Fruit fly (Drosophila melanogaster) whole organism, prepupa: ENCODE measurements around the gene Prosalpha6.

Experiments
- Blimp-1 ChIP-seq: fragments of 200-800 bp; sonication (Bioruptor generic); optimal IDR thresholded peaks from 3 replicates; lab custom pipeline; 2017; ENCODE audit warnings: missing biosample characterization, missing genetic modification characterization, mild to moderate bottlenecking, moderate library complexity, missing genetic modification reagents
- CG10631 ChIP-seq: fragments of 200-800 bp; sonication (Bioruptor generic); optimal IDR thresholded peaks from 2 replicates; lab custom pipeline; 2016; ENCODE audit warnings: missing biosample characterization, missing genetic modification characterization
- CG11762 ChIP-seq: fragments of 200-800 bp; sonication (Bioruptor generic); optimal IDR thresholded peaks from 3 replicates; lab custom pipeline; 2016; ENCODE audit warnings: missing biosample characterization, missing genetic modification characterization; ENCODE audit not compliant: insufficient read depth
- CG15336 ChIP-seq: fragments of 200-800 bp; sonication (Bioruptor generic); IDR thresholded peaks from 2 replicates; pipeline ENCODE4 v1.3.6; 2022; ENCODE audit warnings: missing biosample characterization, missing genetic modification characterization
- CG1621 ChIP-seq: fragments of 200-800 bp; sonication (Bioruptor generic); optimal IDR thresholded peaks from 3 replicates; lab custom pipeline; 2018; ENCODE audit warnings: missing biosample characterization, mild to moderate bottlenecking, missing genetic modification characterization
- CG16779 ChIP-seq: fragments of 200-800 bp; sonication (Bioruptor generic); optimal IDR thresholded peaks from 3 replicates; lab custom pipeline; 2017; ENCODE audit warnings: missing biosample characterization, mild to moderate bottlenecking, missing genetic modification characterization
- CG3032 ChIP-seq: fragments of 200-800 bp; optimal IDR thresholded peaks from 2 replicates; lab custom pipeline; 2019; ENCODE audit warnings: missing biosample characterization, mild to moderate bottlenecking, missing genetic modification characterization, moderate library complexity
- CG31627 ChIP-seq: fragments of 200-800 bp; sonication (Bioruptor generic); optimal IDR thresholded peaks from 3 replicates; lab custom pipeline; 2016; ENCODE audit warnings: missing biosample characterization, missing genetic modification characterization
- CG32006 ChIP-seq: fragments of 200-800 bp; sonication (Bioruptor generic); optimal IDR thresholded peaks from 3 replicates; lab custom pipeline; 2017; ENCODE audit warnings: missing biosample characterization, mild to moderate bottlenecking, missing genetic modification characterization
- CG34406 ChIP-seq: fragments of 200-800 bp; sonication (Bioruptor generic); optimal IDR thresholded peaks from 3 replicates; lab custom pipeline; 2016; ENCODE audit warnings: missing biosample characterization, missing genetic modification characterization
- CG3919 ChIP-seq: fragments of 200-800 bp; sonication (Bioruptor generic); optimal IDR thresholded peaks from 3 replicates; lab custom pipeline; 2016; ENCODE audit warnings: missing biosample characterization, missing genetic modification characterization
- CG6276 ChIP-seq: fragments of 200-800 bp; sonication (Bioruptor generic); optimal IDR thresholded peaks from 2 replicates; lab custom pipeline; 2017; ENCODE audit warnings: missing biosample characterization, mild to moderate bottlenecking, missing genetic modification characterization
- CG6808 ChIP-seq: fragments of 200-800 bp; sonication (Bioruptor generic); optimal IDR thresholded peaks from 3 replicates; lab custom pipeline; 2017; ENCODE audit warnings: missing biosample characterization, missing genetic modification characterization, mild to moderate bottlenecking, moderate library complexity, missing genetic modification reagents
- CG7368 ChIP-seq: fragments of 200-800 bp; sonication (Bioruptor generic); optimal IDR thresholded peaks from 3 replicates; lab custom pipeline; 2016; ENCODE audit warnings: missing biosample characterization, missing genetic modification characterization
- CG8119 ChIP-seq: fragments of 200-800 bp; sonication (Bioruptor generic); IDR thresholded peaks from 3 replicates; pipeline ENCODE4 v1.3.6; 2022; ENCODE audit warnings: missing biosample characterization, missing genetic modification characterization
- CG8319 ChIP-seq: fragments of 200-800 bp; sonication (Bioruptor generic); optimal IDR thresholded peaks from 3 replicates; lab custom pipeline; 2016; ENCODE audit warnings: missing biosample characterization, missing genetic modification characterization
- CG8632 ChIP-seq: fragments of 200-800 bp; sonication (Bioruptor generic); optimal IDR thresholded peaks from 3 replicates; lab custom pipeline; 2016; ENCODE audit warnings: missing biosample characterization, missing genetic modification characterization
- CG9139 ChIP-seq: fragments of 200-800 bp; sonication (Bioruptor generic); optimal IDR thresholded peaks from 3 replicates; lab custom pipeline; 2017; ENCODE audit warnings: missing biosample characterization, mild to moderate bottlenecking, missing genetic modification characterization
- Eip75B ChIP-seq: fragments of 200-800 bp; sonication (Bioruptor generic); optimal IDR thresholded peaks from 3 replicates; lab custom pipeline; 2016; ENCODE audit warnings: missing biosample characterization, missing genetic modification characterization
- Eip78C ChIP-seq: fragments of 200-800 bp; sonication (Bioruptor generic); peaks from one replicate; lab custom pipeline; 2016; ENCODE audit warnings: missing biosample characterization, missing genetic modification characterization
- Ets21C ChIP-seq: fragments of 200-800 bp; sonication (Bioruptor generic); optimal IDR thresholded peaks from 3 replicates; lab custom pipeline; 2016; ENCODE audit warnings: missing biosample characterization, missing genetic modification characterization
- Ets96B ChIP-seq: fragments of 200-800 bp; optimal IDR thresholded peaks from 2 replicates; lab custom pipeline; 2019; ENCODE audit warnings: missing biosample characterization, mild to moderate bottlenecking, missing genetic modification characterization, moderate library complexity
- Hr38 ChIP-seq: sonication (Bioruptor generic); optimal IDR thresholded peaks from 2 replicates; lab custom pipeline; 2016; ENCODE audit warnings: missing biosample characterization, missing genetic modification characterization
- Hr39 ChIP-seq: fragments of 200-800 bp; sonication (Bioruptor generic); optimal IDR thresholded peaks from 2 replicates; lab custom pipeline; 2016; ENCODE audit warnings: missing biosample characterization, missing genetic modification characterization
- Hr4 ChIP-seq: fragments of 200-800 bp; sonication (Bioruptor generic); optimal IDR thresholded peaks from 3 replicates; lab custom pipeline; 2016; ENCODE audit warnings: missing biosample characterization, missing genetic modification characterization
- Lpt ChIP-seq: fragments of 200-800 bp; sonication (Bioruptor generic); optimal IDR thresholded peaks from 3 replicates; lab custom pipeline; 2016; ENCODE audit warnings: missing biosample characterization, missing genetic modification characterization
- OdsH ChIP-seq: fragments of 200-800 bp; sonication (Bioruptor generic); optimal IDR thresholded peaks from 3 replicates; lab custom pipeline; 2016; ENCODE audit warnings: missing biosample characterization, missing genetic modification characterization
- Sox102F ChIP-seq: fragments of 200-800 bp; sonication (Bioruptor generic); optimal IDR thresholded peaks from 2 replicates; lab custom pipeline; 2016; ENCODE audit warnings: missing biosample characterization, mild to moderate bottlenecking, missing genetic modification characterization
- cyc ChIP-seq: fragments of 200-800 bp; sonication (Bioruptor generic); optimal IDR thresholded peaks from 3 replicates; lab custom pipeline; 2016; ENCODE audit warnings: missing biosample characterization, missing genetic modification characterization
- dsx ChIP-seq: fragments of 200-800 bp; optimal IDR thresholded peaks from 3 replicates; lab custom pipeline; 2019; ENCODE audit warnings: missing biosample characterization, mild to moderate bottlenecking, missing genetic modification characterization, moderate library complexity; ENCODE audit not compliant: poor library complexity, severe bottlenecking
- eg ChIP-seq: fragments of 200-800 bp; sonication (Bioruptor generic); IDR thresholded peaks from 3 replicates; pipeline ENCODE4 v1.3.6; 2022; ENCODE audit warnings: missing biosample characterization, missing genetic modification characterization
- esn ChIP-seq: fragments of 200-800 bp; sonication (Bioruptor generic); optimal IDR thresholded peaks from 2 replicates; lab custom pipeline; 2016; ENCODE audit warnings: missing biosample characterization, mild to moderate bottlenecking, missing genetic modification characterization, moderate library complexity
- fd59A ChIP-seq: fragments of 200-800 bp; sonication (Bioruptor generic); optimal IDR thresholded peaks from 2 replicates; lab custom pipeline; 2017; ENCODE audit warnings: missing biosample characterization, mild to moderate bottlenecking, missing genetic modification characterization, missing genetic modification reagents
- fd85E ChIP-seq: fragments of 200-800 bp; sonication (Bioruptor generic); optimal IDR thresholded peaks from 3 replicates; lab custom pipeline; 2016; ENCODE audit warnings: missing biosample characterization, missing genetic modification characterization
- fkh ChIP-seq: fragments of 200-800 bp; sonication (Bioruptor generic); optimal IDR thresholded peaks from 3 replicates; lab custom pipeline; 2017; ENCODE audit warnings: missing biosample characterization, mild to moderate bottlenecking, missing genetic modification characterization, moderate library complexity
- net ChIP-seq: fragments of 200-800 bp; sonication (Bioruptor generic); optimal IDR thresholded peaks from 3 replicates; lab custom pipeline; 2016; ENCODE audit warnings: missing biosample characterization, missing genetic modification characterization
- spab ChIP-seq: fragments of 200-800 bp; sonication (Bioruptor generic); optimal IDR thresholded peaks from 2 replicates; lab custom pipeline; 2017; ENCODE audit warnings: missing biosample characterization, mild to moderate bottlenecking, missing genetic modification characterization, missing genetic modification reagents
- svp ChIP-seq: fragments of 200-800 bp; sonication (Bioruptor generic); peaks from one replicate; lab custom pipeline; 2016; ENCODE audit warnings: missing biosample characterization, missing genetic modification characterization
- topi ChIP-seq: fragments of 200-800 bp; sonication (Bioruptor generic); optimal IDR thresholded peaks from 3 replicates; lab custom pipeline; 2016; ENCODE audit warnings: missing biosample characterization, missing genetic modification characterization
- vri ChIP-seq: fragments of 200-800 bp; sonication (Bioruptor generic); optimal IDR thresholded peaks from 3 replicates; lab custom pipeline; 2016; ENCODE audit warnings: missing biosample characterization, mild to moderate bottlenecking, missing genetic modification characterization

The Prosalpha6 gene

dm6 chr2L:10208799-10209794 is 12.1 kb upstream of the Prosalpha6 start, which contains the start of gene CG5731:
Gene CG5731, minus strand, starts transcription at chr2L:10209744.
- TF ChIP-seq Eip78C (GFP tag; lab: Kevin White, UChicago) (peak; percentile 70), CG11762 (GFP tag; lab: Kevin White, UChicago) (no peak), fkh (peak; percentile 41), CG10631 (GFP tag; lab: Kevin White, UChicago) (peak; percentile 31), fd85E (GFP tag; lab: Kevin White, UChicago) (no peak), CG3032 (no peak)

dm6 chr2L:10210631-10211557 is 10.3 kb upstream of the Prosalpha6 start, which contains the start of the genes CG5727 and ath:
Gene CG5727, minus strand, starts transcription at chr2L:10210681.
Gene ath, plus strand, starts transcription at chr2L:10211143.
- TF ChIP-seq Hr38 (no peak), Hr4 (GFP tag; lab: Kevin White, UChicago) (no peak), CG11762 (GFP tag; lab: Kevin White, UChicago) (peak; percentile 0), dsx (no peak), CG16779 (no peak), Sox102F (GFP tag; lab: Kevin White, UChicago) (no peak), Eip78C (GFP tag; lab: Kevin White, UChicago) (peak; percentile 71), CG8119 (GFP tag; lab: Robert Waterston, UW) (no peak), CG8319 (GFP tag; lab: Kevin White, UChicago) (no peak), svp (GFP tag; lab: Kevin White, UChicago) (no peak), eg (GFP tag; lab: Robert Waterston, UW) (no peak), cyc (no peak), Lpt (GFP tag; lab: Kevin White, UChicago) (no peak), CG8632 (GFP tag; lab: Kevin White, UChicago) (no peak), CG9139 (GFP tag; lab: Kevin White, UChicago) (no peak), topi (GFP tag; lab: Kevin White, UChicago) (no peak), esn (GFP tag; lab: Kevin White, UChicago) (peak; percentile 18), fd59A (no peak), net (no peak), CG15336 (GFP tag; lab: Robert Waterston, UW) (no peak), CG3032 (peak; percentile 44), CG10631 (GFP tag; lab: Kevin White, UChicago) (no peak), CG34406 (GFP tag; lab: Kevin White, UChicago) (no peak), Blimp-1 (GFP tag; lab: Kevin White, UChicago) (no peak), CG3919 (GFP tag; lab: Kevin White, UChicago) (no peak), CG32006 (no peak), Ets96B (tag; lab: Kevin White, UChicago) (no peak), Ets21C (GFP tag; lab: Kevin White, UChicago) (no peak), OdsH (no peak), Eip75B (no peak), spab (GFP tag; lab: Kevin White, UChicago) (no peak), CG7368 (no peak), CG6808 (GFP tag; lab: Kevin White, UChicago) (no peak), fd85E (GFP tag; lab: Kevin White, UChicago) (no peak), vri (GFP tag; lab: Kevin White, UChicago) (no peak), fkh (peak; percentile 73), CG1621 (tag; lab: Kevin White, UChicago) (no peak), CG6276 (GFP tag; lab: Kevin White, UChicago) (no peak), CG31627 (GFP tag; lab: Kevin White, UChicago) (no peak), Hr39 (GFP tag; lab: Kevin White, UChicago) (no peak)
